Fruit fly (Drosophila melanogaster) whole organism, embryonic: ENCODE results near the gene CG34181.

Experiments used
- Ada2b ChIP-seq: fragments of 200-800 bp; sonication (Bioruptor generic); IDR thresholded peaks from 2 replicates; pipeline ENCODE4 v1.3.6; 2022; ENCODE audit warnings: missing biosample characterization, missing genetic modification characterization
- Bgb ChIP-seq: fragments of 200-800 bp; sonication (Bioruptor generic); IDR thresholded peaks from 2 replicates; pipeline ENCODE4 v1.3.6; 2022; ENCODE audit warnings: missing biosample characterization, missing genetic modification characterization; ENCODE audit not compliant: partially characterized antibody
- CG13123 ChIP-seq: fragments of 200-800 bp; sonication (Bioruptor generic); optimal IDR thresholded peaks from 2 replicates; lab custom pipeline; 2016; ENCODE audit warnings: missing biosample characterization, missing genetic modification characterization
- CG13424 ChIP-seq: fragments of 200-800 bp; sonication (Bioruptor generic); optimal IDR thresholded peaks from 2 replicates; lab custom pipeline; 2019; ENCODE audit warnings: missing biosample characterization, mild to moderate bottlenecking, missing genetic modification characterization, moderate library complexity
- CG14710 ChIP-seq: fragments of 200-800 bp; sonication (Bioruptor generic); optimal IDR thresholded peaks from 3 replicates; lab custom pipeline; 2019; ENCODE audit warnings: missing biosample characterization, mild to moderate bottlenecking, missing genetic modification characterization, moderate library complexity
- CG17359 ChIP-seq: fragments of 200-800 bp; sonication (Bioruptor generic); optimal IDR thresholded peaks from 3 replicates; lab custom pipeline; 2018; ENCODE audit warnings: missing biosample characterization, mild to moderate bottlenecking, missing genetic modification characterization, moderate library complexity
- CG1832 ChIP-seq: fragments of 200-800 bp; sonication (Bioruptor generic); optimal IDR thresholded peaks from 2 replicates; lab custom pipeline; 2017; ENCODE audit warnings: missing biosample characterization, mild to moderate bottlenecking, missing genetic modification characterization, inconsistent platforms
- CG7745 ChIP-seq: fragments of 200-800 bp; sonication (Bioruptor generic); optimal IDR thresholded peaks from 2 replicates; lab custom pipeline; 2018; ENCODE audit warnings: missing biosample characterization, mild to moderate bottlenecking, missing genetic modification characterization, moderate library complexity
- Eip74EF ChIP-seq, 2 experiments: fragments of 200-800 bp in 1 of 2; fragments of >200 bp in 1 of 2; sonication (Bioruptor generic) in 1 of 2; optimal IDR thresholded peaks; 2 replicates each; lab custom pipeline; 2017 to 2019; ENCODE audit warnings: missing biosample characterization in 2 of 2, missing genetic modification characterization in 2 of 2, mild to moderate bottlenecking in 1 of 2, moderate library complexity in 1 of 2
- Lim3 ChIP-seq: fragments of 200-800 bp; sonication (Bioruptor generic); IDR thresholded peaks from 2 replicates; pipeline ENCODE4 v1.3.6; 2022; ENCODE audit warnings: missing biosample characterization, missing genetic modification characterization
- Pdp1 ChIP-seq, 2 experiments: fragments of 200-800 bp; sonication (Bioruptor generic); optimal IDR thresholded peaks; 3 replicates each; lab custom pipeline; 2016; ENCODE audit warnings: missing biosample characterization in 2 of 2, missing genetic modification characterization in 2 of 2, mild to moderate bottlenecking in 1 of 2, moderate library complexity in 1 of 2
- TFAM ChIP-seq: fragments of 200-800 bp; sonication (Bioruptor generic); optimal IDR thresholded peaks from 2 replicates; lab custom pipeline; 2017; ENCODE audit warnings: missing biosample characterization, missing genetic modification characterization, inconsistent platforms
- Tbp ChIP-seq: fragments of >200 bp; optimal IDR thresholded peaks from 2 replicates; lab custom pipeline; 2018; ENCODE audit warnings: missing biosample characterization, missing genetic modification characterization
- Trl ChIP-seq, 3 experiments: fragments of >200 bp in 2 of 3; fragments of 200-800 bp in 1 of 3; sonication (Bioruptor generic) in 1 of 3; optimal IDR thresholded peaks; 2 replicates in 1 of 3; 3 replicates in 2 of 3; lab custom pipeline; 2016 to 2017; ENCODE audit warnings: missing biosample characterization in 1 of 3, missing genetic modification characterization in 1 of 3
- YL-1 ChIP-seq: fragments of 200-800 bp; sonication (Bioruptor generic); optimal IDR thresholded peaks from 3 replicates; lab custom pipeline; 2017; ENCODE audit warnings: missing biosample characterization, mild to moderate bottlenecking, missing genetic modification characterization
- al ChIP-seq: fragments of 200-800 bp; sonication (Bioruptor generic); IDR thresholded peaks from 2 replicates; pipeline ENCODE4 v1.3.6; 2022; ENCODE audit warnings: missing biosample characterization, missing genetic modification characterization
- caup ChIP-seq: fragments of 200-800 bp; sonication (Bioruptor generic); optimal IDR thresholded peaks from 3 replicates; lab custom pipeline; 2017; ENCODE audit warnings: missing biosample characterization, mild to moderate bottlenecking, missing genetic modification characterization, moderate library complexity; ENCODE audit not compliant: severe bottlenecking
- chinmo ChIP-seq: fragments of 200-800 bp; sonication (Bioruptor generic); IDR thresholded peaks from 4 replicates; pipeline ENCODE4 v1.3.6; 2022; ENCODE audit warnings: missing biosample characterization, missing genetic modification characterization; ENCODE audit not compliant: partially characterized antibody
- gem ChIP-seq: fragments of 200-800 bp; sonication (Bioruptor generic); optimal IDR thresholded peaks from 2 replicates; lab custom pipeline; 2019; ENCODE audit warnings: missing biosample characterization, mild to moderate bottlenecking, missing genetic modification characterization, moderate library complexity
- ham ChIP-seq: fragments of 200-800 bp; sonication (Bioruptor generic); IDR thresholded peaks from 2 replicates; pipeline ENCODE4 v1.3.6; 2022; ENCODE audit warnings: missing biosample characterization, missing genetic modification characterization
- mirr ChIP-seq: fragments of 200-800 bp; sonication (Bioruptor generic); optimal IDR thresholded peaks from 3 replicates; lab custom pipeline; 2018; ENCODE audit warnings: missing biosample characterization, mild to moderate bottlenecking, missing genetic modification characterization
- pan ChIP-seq, 4 experiments: fragments of >200 bp in 3 of 4; fragments of 200-800 bp in 1 of 4; sonication (Bioruptor generic) in 1 of 4; optimal IDR thresholded peaks in 3 of 4; IDR thresholded peaks in 1 of 4; 2 replicates each; pipeline versions ENCODE4 v1.3.6 to Lab custom; 2017 to 2022; ENCODE audit warnings: missing biosample characterization in 2 of 4, missing genetic modification characterization in 2 of 4, mixed read lengths in 1 of 4
- pnt ChIP-seq: fragments of 200-800 bp; sonication (Bioruptor generic); optimal IDR thresholded peaks from 3 replicates; lab custom pipeline; 2016; ENCODE audit warnings: missing biosample characterization, missing genetic modification characterization
- sens ChIP-seq: fragments of 200-800 bp; sonication (Bioruptor generic); peaks from one replicate; lab custom pipeline; 2016; ENCODE audit warnings: missing biosample characterization, missing genetic modification characterization
- slou ChIP-seq: fragments of 200-800 bp; sonication (Bioruptor generic); optimal IDR thresholded peaks from 3 replicates; lab custom pipeline; 2016; ENCODE audit warnings: missing biosample characterization, missing genetic modification characterization

CG34181 gene

DNA sequence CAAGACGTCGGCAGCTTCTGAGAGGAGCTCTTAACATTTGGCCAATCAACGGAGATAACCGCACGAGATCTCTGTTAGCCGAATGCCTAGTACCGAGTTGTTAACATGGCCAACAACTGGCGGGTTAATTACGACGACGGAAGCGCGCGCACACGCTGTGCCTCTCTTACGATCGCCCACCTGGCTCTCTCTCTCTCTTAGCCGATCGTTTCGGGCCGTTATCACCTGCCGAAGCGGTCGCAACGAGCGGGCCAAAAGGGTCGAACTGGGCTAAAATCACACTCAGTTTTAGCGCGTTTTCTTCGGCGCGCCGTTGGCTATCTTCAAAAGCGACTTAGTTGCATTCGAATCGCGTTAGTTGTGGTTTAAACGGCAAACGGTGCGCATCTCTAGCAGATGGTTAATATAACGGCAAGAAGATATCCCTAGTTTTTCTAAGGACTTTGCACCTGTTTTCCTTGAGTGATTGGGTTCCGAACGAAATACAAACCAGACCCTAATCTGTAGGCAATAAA is 48.9 kb downstream of the CG34181 start, which contains the start of gene Mco1 (continued):
- no peak for TF ChIP-seq CG1832 (GFP tag; lab: Kevin White, UChicago)
- TF ChIP-seq Bgb, result 0 out of 2 replicates have a peak, but pooled peaks have one; percentile 24
- no peak for TF ChIP-seq Tbp (GFP tag; lab: Kevin White, UChicago)
- no peak for TF ChIP-seq CG13424
- TF ChIP-seq chinmo (GFP tag; lab: Robert Waterston, UW), result no peak
- no peak for TF ChIP-seq Pdp1 (GFP tag; optimal IDR thresholded peaks at IDR 0.05; lab: Kevin White, UChicago)
- no peak for TF ChIP-seq ham (GFP tag; lab: Robert Waterston, UW)
- TF ChIP-seq sens (GFP tag; lab: Kevin White, UChicago), result no peak
- TF ChIP-seq caup, result no peak
- peak; percentile 51 to 54 for TF ChIP-seq Trl (optimal IDR thresholded peaks at IDR 0.05; lab: Kevin White, UChicago)
- no peak for TF ChIP-seq Trl (GFP tag; optimal IDR thresholded peaks at IDR 0.05; lab: Kevin White, UChicago)
- TF ChIP-seq CG17359 (tag; lab: Kevin White, UChicago), result no peak
- TF ChIP-seq YL-1 (GFP tag; lab: Kevin White, UChicago), result no peak
- TF ChIP-seq slou, result no peak
- peak in 1 of 2 experiments; percentile 20 for TF ChIP-seq Eip74EF (GFP tag; optimal IDR thresholded peaks at IDR 0.05; lab: Kevin White, UChicago)
- no peak for TF ChIP-seq Lim3 (GFP tag; lab: Robert Waterston, UW)
- peak; percentile 65 for TF ChIP-seq mirr (GFP tag; lab: Kevin White, UChicago)
- no peak for TF ChIP-seq CG14710 (tag; lab: Kevin White, UChicago)
- TF ChIP-seq pnt (GFP tag; lab: Kevin White, UChicago), result no peak
- no peak for TF ChIP-seq al (GFP tag; lab: Robert Waterston, UW)
- no peak for TF ChIP-seq gem (tag; lab: Kevin White, UChicago)
- no peak for TF ChIP-seq Ada2b
- no peak for TF ChIP-seq CG13123
- TF ChIP-seq TFAM (GFP tag; lab: Kevin White, UChicago), result no peak
- TF ChIP-seq pan (optimal IDR thresholded peaks at IDR 0.05; lab: Kevin White, UChicago), result no peak
- no peak for TF ChIP-seq pan (GFP tag; optimal IDR thresholded peaks at IDR 0.05 in 1 of 2, IDR thresholded peaks at IDR 0.05 in 1 of 2)
- TF ChIP-seq CG7745 (tag; lab: Kevin White, UChicago), result no peak
